Fruit fly (Drosophila melanogaster): ENCODE results near the gene Wsck.

Gene Wsck

dm6 chr3R:24625517-24625925 lies 4.4 kb downstream of the Wsck start, which contains the start of the genes Syx18 and atl:
Syx18 (minus strand) TSS chr3R:24625562.
atl (plus strand) TSS chr3R:24625671.
- no peak for TF ChIP-seq noc (tag; optimal IDR thresholded peaks at IDR 0.05)

DNA sequence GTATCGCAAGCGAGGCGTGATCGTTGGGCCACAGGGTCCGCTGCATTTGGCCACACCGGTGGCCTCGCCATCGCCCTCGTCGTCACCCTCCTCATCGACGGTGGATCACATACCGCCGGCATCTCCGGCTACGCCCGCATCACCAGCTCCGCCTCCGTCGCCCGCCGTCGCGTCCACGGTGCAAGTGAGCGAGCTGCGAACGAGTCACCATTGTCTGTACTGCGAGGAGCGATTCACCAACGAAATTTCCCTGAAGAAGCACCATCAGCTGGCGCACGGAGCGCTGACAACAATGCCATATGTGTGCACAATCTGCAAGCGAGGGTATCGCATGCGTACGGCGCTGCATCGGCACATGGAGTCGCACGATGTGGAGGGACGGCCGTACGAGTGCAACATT lies 9.3 kb downstream of the Wsck start:
- no peak for TF ChIP-seq noc (tag; optimal IDR thresholded peaks at IDR 0.05)

DNA sequence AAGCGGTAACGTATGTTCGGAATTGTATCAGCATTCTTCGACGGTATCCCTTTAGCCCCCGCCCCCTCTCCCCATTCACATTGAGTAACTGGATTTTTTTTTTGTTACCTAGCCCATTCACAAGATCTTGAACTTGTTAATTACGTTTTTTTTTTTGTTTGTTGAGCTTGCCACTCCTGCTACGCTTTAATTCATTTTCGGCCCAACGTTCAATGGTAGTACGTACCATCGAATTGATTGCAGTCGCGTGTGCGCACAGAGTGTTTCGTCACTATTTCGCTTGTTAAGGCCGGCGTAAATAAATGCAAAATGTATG lies 15.2 kb downstream of the Wsck start:
- no peak for TF ChIP-seq noc (tag; optimal IDR thresholded peaks at IDR 0.05)

DNA sequence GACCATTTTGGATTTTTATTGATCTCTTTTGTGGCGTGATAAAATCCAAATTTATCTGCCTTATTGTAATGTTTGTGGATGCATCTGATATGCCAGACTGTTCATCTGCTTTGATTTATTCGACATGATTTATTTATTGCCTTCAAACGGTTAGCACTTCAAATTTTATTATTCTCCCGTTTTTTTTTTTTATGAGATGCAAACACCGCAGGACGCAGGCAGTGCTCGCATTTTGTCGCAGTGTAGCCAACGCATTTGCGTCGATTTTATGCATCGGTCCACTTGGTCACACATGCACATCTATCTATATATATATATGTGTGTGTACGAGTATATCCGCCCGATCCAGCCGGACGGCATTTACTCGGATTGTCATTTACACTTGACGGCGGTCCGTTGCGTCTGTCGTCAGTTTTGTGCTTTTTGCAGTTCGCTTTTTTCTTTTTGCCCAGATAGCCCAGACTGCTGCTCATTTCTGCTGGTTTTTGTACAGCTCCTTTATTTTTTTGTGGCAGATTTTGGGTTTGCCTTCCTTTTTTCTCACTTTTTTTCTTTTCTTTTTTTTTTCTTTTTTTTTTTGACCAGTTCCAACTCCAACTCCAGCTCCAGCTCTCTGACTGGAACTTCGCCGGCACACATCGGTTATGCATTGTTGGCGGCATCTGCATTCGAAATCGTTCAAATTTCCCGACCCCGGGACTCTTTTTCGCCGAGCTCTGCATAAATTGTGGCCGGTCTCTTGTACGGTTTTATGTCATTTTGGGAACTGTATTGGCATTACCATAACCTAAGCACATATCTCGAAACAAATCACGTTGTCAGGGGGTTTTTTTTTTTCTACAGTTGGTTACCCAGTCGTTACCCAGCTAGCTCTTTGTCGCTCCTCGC lies 15.8 kb downstream of the Wsck start:
- no peak for TF ChIP-seq noc (tag; optimal IDR thresholded peaks at IDR 0.05)

dm6 chr3R:24608316-24608715 lies 21.6 kb downstream of the Wsck start:
- no peak for TF ChIP-seq noc (tag; optimal IDR thresholded peaks at IDR 0.05)

dm6 chr3R:24606868-24607267 lies 23.0 kb downstream of the Wsck start:
- TF ChIP-seq noc (tag; optimal IDR thresholded peaks at IDR 0.05), result no peak

dm6 chr3R:24604165-24604564 lies 25.7 kb downstream of the Wsck start:
- TF ChIP-seq noc (tag; optimal IDR thresholded peaks at IDR 0.05), result no peak

dm6 chr3R:24603399-24604131 lies 26.3 kb downstream of the Wsck start:
- TF ChIP-seq noc (tag; optimal IDR thresholded peaks at IDR 0.05), result no peak

DNA sequence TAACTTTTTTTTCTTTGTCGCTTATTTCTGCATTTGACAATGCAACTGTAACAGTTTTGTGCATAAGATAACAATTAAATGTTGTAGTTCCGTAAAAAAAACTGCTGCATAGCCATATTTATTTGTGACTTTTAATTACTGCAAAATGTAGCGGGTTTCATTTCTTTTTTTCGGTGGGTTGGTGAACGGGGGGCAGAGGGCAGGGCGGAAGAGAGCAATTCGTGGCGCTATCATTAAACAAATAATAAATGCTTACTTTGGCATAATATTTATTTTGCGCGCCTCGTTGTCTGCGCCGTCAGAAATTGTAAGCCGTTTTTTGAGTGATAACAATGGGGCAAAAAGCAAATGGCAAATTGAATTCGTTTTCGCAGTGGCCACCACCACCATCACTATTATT lies 28.8 kb downstream of the Wsck start:
- no peak for TF ChIP-seq noc (tag; optimal IDR thresholded peaks at IDR 0.05)

- no peak for TF ChIP-seq noc (tag; optimal IDR thresholded peaks at IDR 0.05)
Observed at dm6 chr3R:24598549-24599204, 31.2 kb downstream of the Wsck start.

DNA sequence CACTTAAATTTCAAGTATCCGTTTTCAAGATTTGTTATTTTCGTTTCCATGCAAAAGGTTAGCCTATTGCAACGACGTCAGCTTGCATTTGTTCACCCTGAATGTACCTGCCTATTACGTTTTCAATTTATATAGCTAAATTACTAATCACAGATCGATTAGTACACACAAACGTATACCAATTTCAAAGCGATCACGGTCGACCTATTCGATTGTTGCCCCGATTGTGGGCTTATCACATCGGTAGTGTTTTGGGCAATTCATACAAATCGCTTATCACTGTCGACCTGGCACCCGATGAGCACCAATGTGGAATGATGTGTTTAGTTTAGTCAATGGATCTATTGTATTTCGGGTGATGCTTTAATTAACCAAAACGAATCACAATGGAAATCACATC lies 33.0 kb downstream of the Wsck start:
- no peak for TF ChIP-seq noc (tag; optimal IDR thresholded peaks at IDR 0.05)

dm6 chr3R:24595330-24596114 lies 34.4 kb downstream of the Wsck start:
- TF ChIP-seq noc (tag; optimal IDR thresholded peaks at IDR 0.05), result no peak

DNA sequence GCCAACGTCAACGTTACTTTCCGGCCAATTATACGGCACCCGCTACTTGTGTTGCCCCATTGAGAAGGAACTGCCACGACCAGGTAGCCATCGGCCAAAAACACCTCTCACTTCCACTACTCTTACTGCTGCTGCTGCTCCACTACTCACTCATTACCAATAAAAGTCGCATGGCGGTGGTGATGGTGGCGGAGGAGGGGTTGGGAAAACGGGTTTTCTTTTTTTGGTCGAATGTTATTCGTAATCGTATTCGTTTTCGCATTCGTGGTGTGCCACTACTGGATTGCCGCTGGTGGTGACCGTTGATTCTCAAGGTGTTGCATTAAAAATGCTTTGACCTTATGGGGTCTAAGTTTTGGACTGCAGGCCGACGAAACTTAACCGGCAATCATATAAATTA lies 36.1 kb downstream of the Wsck start:
- no peak for TF ChIP-seq noc (tag; optimal IDR thresholded peaks at IDR 0.05)

dm6 chr3R:24590276-24590675 lies 39.6 kb downstream of the Wsck start:
- no peak for TF ChIP-seq noc (tag; optimal IDR thresholded peaks at IDR 0.05)

DNA sequence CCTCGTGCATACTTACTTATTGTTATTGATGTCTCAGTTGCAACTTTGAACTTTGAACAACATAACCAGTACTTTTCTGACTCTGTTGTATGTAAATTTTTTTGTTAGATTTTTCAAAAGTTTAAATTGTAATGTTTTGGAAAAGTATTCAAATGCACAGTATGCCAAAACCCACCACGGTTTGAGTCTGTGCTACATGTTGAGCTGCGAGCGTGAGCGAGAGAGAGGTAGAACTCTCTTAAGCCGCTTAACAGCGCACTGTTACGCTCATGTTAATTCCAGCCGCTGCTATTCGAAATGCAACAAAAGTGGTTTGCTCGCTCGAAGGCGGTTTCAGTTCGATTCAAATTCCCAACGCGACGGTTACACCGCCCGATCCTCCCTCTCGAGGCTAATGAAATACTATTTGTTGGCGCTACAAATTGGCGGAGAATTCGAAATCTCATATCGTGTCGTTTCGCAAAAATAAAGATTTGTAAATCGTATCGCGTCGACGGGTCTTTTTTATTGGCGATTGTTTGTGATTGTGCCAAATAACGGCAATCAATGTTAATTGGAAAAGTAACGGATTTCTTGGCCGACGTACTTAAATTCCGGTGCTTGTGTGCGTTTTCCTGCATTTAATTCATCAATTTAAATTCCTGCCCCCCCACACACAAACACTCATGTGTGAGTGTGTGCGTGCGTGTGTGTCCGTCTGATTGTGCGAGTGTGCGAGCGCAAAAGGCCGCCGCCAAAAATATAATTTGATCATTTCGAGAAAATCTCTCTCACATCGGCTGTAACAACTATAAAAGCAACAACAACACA lies 40.8 kb downstream of the Wsck start:
- no peak for TF ChIP-seq noc (tag; optimal IDR thresholded peaks at IDR 0.05)
